Worm (Caenorhabditis elegans) whole organism, L1 larva: ENCODE data around the gene C06B3.6.

Experiments
- C04F5.9 ChIP-seq: sonication (generic microtip); optimal IDR thresholded peaks from 2 replicates; lab custom pipeline; 2016; ENCODE audit warnings: missing genetic modification characterization, missing compliant biosample characterization
- C34B4.2 ChIP-seq: sonication (generic microtip); optimal IDR thresholded peaks from 2 replicates; lab custom pipeline; 2017; ENCODE audit warnings: mild to moderate bottlenecking, missing genetic modification characterization, missing compliant biosample characterization
- F16B12.6 ChIP-seq: fragments of 150-350 bp; optimal IDR thresholded peaks from 2 replicates; lab custom pipeline; 2014; ENCODE audit warnings: missing biosample characterization, missing genetic modification characterization
- aha-1 ChIP-seq: fragments of 150-350 bp; optimal IDR thresholded peaks from 2 replicates; lab custom pipeline; 2014; ENCODE audit warnings: missing biosample characterization, missing genetic modification characterization
- alr-1 ChIP-seq: fragments of 200-800 bp; sonication (Bioruptor generic); optimal IDR thresholded peaks from 2 replicates; lab custom pipeline; 2018; ENCODE audit warnings: borderline replicate concordance, mild to moderate bottlenecking, missing genetic modification characterization, missing compliant biosample characterization
- aly-2 ChIP-seq: fragments of 150-350 bp; optimal IDR thresholded peaks from 2 replicates; lab custom pipeline; 2014; ENCODE audit warnings: missing biosample characterization, missing genetic modification characterization
- ama-1 ChIP-seq: fragments of 150-350 bp; optimal IDR thresholded peaks from 2 replicates; lab custom pipeline; 2014
- ceh-82 ChIP-seq, 3 experiments: fragments of 150-350 bp in 1 of 3; sonication (generic microtip) in 2 of 3; optimal IDR thresholded peaks; 2 replicates each; lab custom pipeline; 2014 to 2017; ENCODE audit warnings: missing biosample characterization in 3 of 3, missing genetic modification characterization in 3 of 3
- efl-1 ChIP-seq, 4 experiments: fragments of 150-350 bp; optimal IDR thresholded peaks in 3 of 4; peaks in 1 of 4; 1 replicate in 1 of 4; 2 replicates in 3 of 4; lab custom pipeline; 2014; ENCODE audit warnings: missing biosample characterization in 2 of 4, missing genetic modification characterization in 2 of 4, missing genetic modification reagents in 2 of 4
- egl-13 ChIP-seq: sonication (generic microtip); optimal IDR thresholded peaks from 2 replicates; lab custom pipeline; 2016; ENCODE audit warnings: missing genotype, missing genetic modification reagents, missing genetic modification characterization, missing compliant biosample characterization
- egl-27 ChIP-seq, 2 experiments: fragments of 150-350 bp in 1 of 2; sonication (generic microtip); optimal IDR thresholded peaks; 3 replicates each; lab custom pipeline; 2017 to 2018; ENCODE audit warnings: missing biosample characterization in 2 of 2, missing genetic modification characterization in 2 of 2, missing genetic modification reagents in 2 of 2
- fkh-4 ChIP-seq: sonication (generic microtip); optimal IDR thresholded peaks from 2 replicates; lab custom pipeline; 2016; ENCODE audit warnings: missing compliant biosample characterization, missing genetic modification characterization, borderline replicate concordance
- fkh-8 ChIP-seq: sonication (generic microtip); optimal IDR thresholded peaks from 2 replicates; lab custom pipeline; 2016; ENCODE audit warnings: mild to moderate bottlenecking, missing genetic modification characterization, missing compliant biosample characterization
- fos-1 ChIP-seq: fragments of 150-350 bp; optimal IDR thresholded peaks from 2 replicates; lab custom pipeline; 2014; ENCODE audit warnings: missing biosample characterization, missing genetic modification characterization
- grh-1 ChIP-seq: fragments of 200-800 bp; sonication (Bioruptor generic); IDR thresholded peaks from 2 replicates; pipeline ENCODE4 v1.3.6; 2022; ENCODE audit warnings: missing genetic modification reagents, missing genetic modification characterization, missing compliant biosample characterization
- hlh-17 ChIP-seq: fragments of 200-800 bp; sonication (Bioruptor generic); optimal IDR thresholded peaks from 2 replicates; lab custom pipeline; 2018; ENCODE audit warnings: missing genetic modification characterization, mild to moderate bottlenecking, missing compliant biosample characterization, moderate library complexity, borderline replicate concordance
- hlh-4 ChIP-seq: sonication (generic microtip); optimal IDR thresholded peaks from 2 replicates; lab custom pipeline; 2016; ENCODE audit warnings: mild to moderate bottlenecking, missing genetic modification characterization, missing compliant biosample characterization
- hpl-2 ChIP-seq: fragments of 150-350 bp; optimal IDR thresholded peaks from 2 replicates; lab custom pipeline; 2014; ENCODE audit warnings: missing biosample characterization, missing genetic modification reagents, missing genetic modification characterization
- isw-1 ChIP-seq: fragments of 200-800 bp; sonication (Bioruptor generic); IDR thresholded peaks from 2 replicates; pipeline ENCODE4 v1.3.6; 2022; ENCODE audit warnings: missing genetic modification characterization, missing compliant biosample characterization
- lin-13 ChIP-seq: fragments of 150-350 bp; optimal IDR thresholded peaks from 2 replicates; lab custom pipeline; 2014; ENCODE audit warnings: missing biosample characterization, missing genetic modification reagents, missing genetic modification characterization
- lin-14 ChIP-seq: fragments of 200-800 bp; sonication (Bioruptor generic); optimal IDR thresholded peaks from 2 replicates; lab custom pipeline; 2018; ENCODE audit warnings: mild to moderate bottlenecking, missing genetic modification characterization, moderate library complexity, missing compliant biosample characterization
- lin-35 ChIP-seq, 2 experiments: fragments of 150-350 bp; optimal IDR thresholded peaks; 2 replicates each; lab custom pipeline; 2014; ENCODE audit warnings: missing biosample characterization in 2 of 2, missing genetic modification characterization in 2 of 2, missing genetic modification reagents in 2 of 2
- lin-39 ChIP-seq: fragments of 150-350 bp; optimal IDR thresholded peaks from 2 replicates; lab custom pipeline; 2014; ENCODE audit warnings: missing biosample characterization, missing genetic modification reagents, missing genetic modification characterization
- lsy-2 ChIP-seq, 2 experiments: fragments of 150-350 bp; optimal IDR thresholded peaks; 2 replicates each; lab custom pipeline; 2014; ENCODE audit warnings: missing biosample characterization in 2 of 2, missing genetic modification characterization in 2 of 2
- mab-9 ChIP-seq: fragments of 200-800 bp; sonication (Bioruptor generic); IDR thresholded peaks from 2 replicates; pipeline ENCODE4 v1.3.6; 2022; ENCODE audit warnings: missing genetic modification reagents, missing genetic modification characterization, missing compliant biosample characterization
- nhr-11 ChIP-seq: fragments of 150-350 bp; optimal IDR thresholded peaks from 2 replicates; lab custom pipeline; 2014; ENCODE audit warnings: missing biosample characterization, missing genetic modification characterization
- nhr-20 ChIP-seq: sonication (generic microtip); optimal IDR thresholded peaks from 2 replicates; lab custom pipeline; 2016; ENCODE audit warnings: mild to moderate bottlenecking, missing genetic modification characterization, missing compliant biosample characterization
- nhr-28 ChIP-seq: fragments of 150-350 bp; optimal IDR thresholded peaks from 2 replicates; lab custom pipeline; 2014; ENCODE audit warnings: missing biosample characterization, missing genetic modification characterization
- nhr-47 ChIP-seq: sonication (generic microtip); optimal IDR thresholded peaks from 2 replicates; lab custom pipeline; 2016; ENCODE audit warnings: mild to moderate bottlenecking, missing genetic modification characterization, moderate library complexity, missing compliant biosample characterization
- nhr-90 ChIP-seq: sonication (generic microtip); optimal IDR thresholded peaks from 2 replicates; lab custom pipeline; 2016; ENCODE audit warnings: mild to moderate bottlenecking, missing genetic modification characterization, missing compliant biosample characterization; ENCODE audit not compliant: poor library complexity
- pax-3 ChIP-seq: fragments of 200-800 bp; sonication (Bioruptor generic); optimal IDR thresholded peaks from 2 replicates; lab custom pipeline; 2018; ENCODE audit warnings: mild to moderate bottlenecking, missing genetic modification characterization, moderate library complexity, missing compliant biosample characterization
- rnt-1 ChIP-seq: sonication (generic microtip); optimal IDR thresholded peaks from 2 replicates; lab custom pipeline; 2016; ENCODE audit warnings: mild to moderate bottlenecking, missing genetic modification characterization, moderate library complexity, missing compliant biosample characterization
- skn-1 ChIP-seq: fragments of 150-350 bp; optimal IDR thresholded peaks from 2 replicates; lab custom pipeline; 2014; ENCODE audit warnings: missing biosample characterization, missing genetic modification characterization
- snpc-4 ChIP-seq: fragments of 150-350 bp; optimal IDR thresholded peaks from 2 replicates; lab custom pipeline; 2014; ENCODE audit warnings: missing biosample characterization, missing genetic modification characterization
- snu-23 ChIP-seq: sonication (generic microtip); optimal IDR thresholded peaks from 2 replicates; lab custom pipeline; 2016; ENCODE audit warnings: missing genetic modification characterization, missing compliant biosample characterization
- sox-4 ChIP-seq: sonication (generic microtip); optimal IDR thresholded peaks from 2 replicates; lab custom pipeline; 2016; ENCODE audit warnings: missing genetic modification characterization, missing compliant biosample characterization
- sptf-1 ChIP-seq: fragments of 150-350 bp; optimal IDR thresholded peaks from 2 replicates; lab custom pipeline; 2014; ENCODE audit warnings: missing biosample characterization, missing genetic modification characterization
- sup-37 ChIP-seq: fragments of 200-800 bp; sonication (Bioruptor generic); optimal IDR thresholded peaks from 2 replicates; lab custom pipeline; 2018; ENCODE audit warnings: mild to moderate bottlenecking, missing genetic modification characterization, missing compliant biosample characterization
- tbx-2 ChIP-seq: sonication (generic microtip); optimal IDR thresholded peaks from 2 replicates; lab custom pipeline; 2016; ENCODE audit warnings: missing genetic modification characterization, missing compliant biosample characterization
- tlp-1 ChIP-seq: fragments of 150-350 bp; optimal IDR thresholded peaks from 2 replicates; lab custom pipeline; 2014; ENCODE audit warnings: missing biosample characterization, missing genetic modification characterization
- unc-130 ChIP-seq: fragments of 150-350 bp; optimal IDR thresholded peaks from 2 replicates; lab custom pipeline; 2017; ENCODE audit warnings: missing biosample characterization, missing genetic modification characterization, inconsistent platforms
- unc-30 ChIP-seq: sonication (generic microtip); optimal IDR thresholded peaks from 2 replicates; lab custom pipeline; 2017; ENCODE audit warnings: missing biosample characterization, missing genetic modification characterization
- unc-62 ChIP-seq: fragments of 150-350 bp; optimal IDR thresholded peaks from 2 replicates; lab custom pipeline; 2014; ENCODE audit warnings: missing biosample characterization, missing genetic modification reagents, missing genetic modification characterization
- unc-86 ChIP-seq: sonication (generic microtip); optimal IDR thresholded peaks from 2 replicates; lab custom pipeline; 2016; ENCODE audit warnings: missing genetic modification characterization, missing compliant biosample characterization
- unc-98 ChIP-seq: fragments of 200-800 bp; sonication (Bioruptor generic); IDR thresholded peaks from 2 replicates; pipeline ENCODE4 v1.3.6; 2022; ENCODE audit warnings: missing genetic modification characterization, missing compliant biosample characterization
- vab-15 ChIP-seq: sonication (generic microtip); optimal IDR thresholded peaks from 2 replicates; lab custom pipeline; 2017; ENCODE audit warnings: missing genotype, mild to moderate bottlenecking, missing genetic modification characterization, missing compliant biosample characterization
- xbp-1 ChIP-seq: sonication (generic microtip); optimal IDR thresholded peaks from 2 replicates; lab custom pipeline; 2016; ENCODE audit warnings: missing genetic modification characterization, missing compliant biosample characterization

Gene C06B3.6

DNA sequence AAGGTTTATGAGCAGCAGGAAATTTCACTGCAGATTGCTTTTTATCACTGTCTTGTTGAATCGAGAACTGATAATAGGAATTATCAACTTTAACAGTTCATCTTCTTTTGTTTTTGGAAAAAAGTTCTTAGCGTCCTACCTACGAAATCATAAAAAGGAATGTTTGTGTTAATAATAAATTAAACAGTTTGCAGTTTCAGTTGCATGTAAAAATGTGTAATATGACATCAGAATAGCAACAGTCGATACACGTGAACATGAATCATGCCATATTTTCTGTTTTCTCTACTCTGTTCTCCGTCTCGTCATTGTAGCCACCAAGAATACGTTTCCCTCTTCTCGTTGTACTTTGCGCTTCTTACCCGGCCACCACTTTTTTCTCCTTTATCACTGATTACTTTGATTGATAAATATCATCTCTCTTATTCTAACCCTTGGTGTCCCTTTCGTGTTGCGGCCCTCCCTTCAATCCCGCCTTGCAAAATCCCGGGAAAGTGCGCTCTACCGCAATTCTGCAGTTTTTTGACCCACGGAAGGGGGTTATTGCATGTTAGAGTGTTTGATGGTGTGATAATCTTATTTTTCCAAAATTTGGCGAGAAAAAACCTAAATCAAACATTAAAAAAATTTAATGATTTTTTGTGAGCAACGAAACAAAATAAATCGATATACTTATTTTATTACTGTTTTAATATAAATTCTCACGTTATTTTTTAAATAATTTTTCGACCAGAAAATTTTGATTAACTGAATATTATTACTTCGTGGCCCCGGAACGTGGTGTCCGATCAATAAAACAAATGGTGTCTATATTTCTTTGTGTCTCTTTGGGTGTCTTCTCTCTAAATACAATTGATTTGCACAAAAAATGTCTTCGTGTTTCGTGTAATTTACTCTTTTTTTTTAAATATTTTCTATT is 16.1 kb downstream of the C06B3.6 start, which contains the start of gene sptl-3 (continued):
- peak; percentile 48 for TF ChIP-seq skn-1 (tag; lab: Kevin White, UChicago)
- no peak for TF ChIP-seq unc-62 (GFP tag; lab: Kevin White, UChicago)
- no peak for TF ChIP-seq lin-13 (GFP tag; lab: Kevin White, UChicago)
- TF ChIP-seq unc-30 (tag; lab: Kevin White, UChicago) = no peak
- TF ChIP-seq snpc-4 (tag; lab: Kevin White, UChicago) = no peak
- no peak for TF ChIP-seq hlh-17
- peak; percentile 69 for TF ChIP-seq lin-14 (GFP tag; lab: Kevin White, UChicago)
- peak; percentile 23 to 57 for TF ChIP-seq lin-35 (GFP tag; optimal IDR thresholded peaks at IDR 0.05; lab: Kevin White, UChicago)
- no peak for TF ChIP-seq sptf-1 (tag; lab: Kevin White, UChicago)
- TF ChIP-seq tlp-1 (tag; lab: Kevin White, UChicago) = no peak
- TF ChIP-seq aha-1 (tag; lab: Kevin White, UChicago) = no peak
- TF ChIP-seq mab-9 (GFP tag; lab: Robert Waterston, UW) = no peak
- no peak for TF ChIP-seq vab-15
- no peak for TF ChIP-seq sox-4 (tag; lab: Kevin White, UChicago)
- TF ChIP-seq ama-1 (lab: Kevin White, UChicago) = no peak
- TF ChIP-seq nhr-20 (tag; lab: Kevin White, UChicago) = peak; percentile 68
- no peak for TF ChIP-seq pax-3
- no peak for TF ChIP-seq hlh-4 (tag; lab: Kevin White, UChicago)
- TF ChIP-seq nhr-11 (tag; lab: Kevin White, UChicago) = no peak
- no peak for TF ChIP-seq grh-1 (GFP tag; lab: Robert Waterston, UW)
- TF ChIP-seq sup-37 = no peak
- TF ChIP-seq C04F5.9 = no peak
- no peak for TF ChIP-seq ceh-82 (tag; optimal IDR thresholded peaks at IDR 0.05; lab: Kevin White, UChicago)
- peak; percentile 14 for TF ChIP-seq nhr-90 (tag; lab: Kevin White, UChicago)
- peak; percentile 44 for TF ChIP-seq tbx-2
- no peak for TF ChIP-seq F16B12.6 (tag; lab: Kevin White, UChicago)
- TF ChIP-seq fkh-8 = no peak
- TF ChIP-seq nhr-47 (tag; lab: Kevin White, UChicago) = no peak
- no peak for TF ChIP-seq fos-1 (tag; lab: Kevin White, UChicago)
- TF ChIP-seq fkh-4 (tag; lab: Kevin White, UChicago) = no peak
- peak; percentile 4 to 22 for TF ChIP-seq efl-1 (optimal IDR thresholded peaks at IDR 0.05; lab: Kevin White, UChicago)
- peak; percentile 10 to 88 for TF ChIP-seq efl-1 (GFP tag; optimal IDR thresholded peaks at IDR 0.05 in 1 of 2; lab: Kevin White, UChicago)
- TF ChIP-seq rnt-1 (tag; lab: Kevin White, UChicago) = peak; percentile 43
- TF ChIP-seq unc-98 (GFP tag; lab: Robert Waterston, UW) = no peak
- peak; percentile 65 for TF ChIP-seq snu-23 (GFP tag; lab: Kevin White, UChicago)
- TF ChIP-seq lsy-2 (tag; optimal IDR thresholded peaks at IDR 0.05; lab: Kevin White, UChicago) = peak in 1 of 2 experiments; percentile 42
- TF ChIP-seq xbp-1 = no peak
- TF ChIP-seq alr-1 = no peak
- TF ChIP-seq hpl-2 = no peak
- no peak for TF ChIP-seq isw-1 (GFP tag; lab: Robert Waterston, UW)
- TF ChIP-seq C34B4.2 (tag; lab: Kevin White, UChicago) = no peak
- no peak for TF ChIP-seq nhr-28 (tag; lab: Kevin White, UChicago)
- no peak for TF ChIP-seq unc-86 (tag; lab: Kevin White, UChicago)
- no peak for TF ChIP-seq unc-130 (tag; lab: Kevin White, UChicago)
- no peak for TF ChIP-seq egl-13 (tag; lab: Kevin White, UChicago)
- TF ChIP-seq aly-2 (tag; lab: Kevin White, UChicago) = no peak
- no peak for TF ChIP-seq egl-27 (tag; optimal IDR thresholded peaks at IDR 0.05; lab: Kevin White, UChicago)
- TF ChIP-seq lin-39 = no peak
